Worm (Caenorhabditis elegans): Measurements from ENCODE around the gene C34C12.12.

The C34C12.12 gene

ce11 chrIII:3425438-3425837 is 27.6 kb upstream of the C34C12.12 start, which contains the start of gene metl-18:
metl-18 (plus strand) TSS chrIII:3425738.
- TF ChIP-seq nhr-27 (tag; optimal IDR thresholded peaks at IDR 0.05) (no peak), B0261.1 (tag; optimal IDR thresholded peaks at IDR 0.05) (no peak), B0336.3 (GFP tag; IDR thresholded peaks at IDR 0.05) (no peak)

- TF ChIP-seq mxl-1 (tag; optimal IDR thresholded peaks at IDR 0.05) (no peak), atf-7 (tag; optimal IDR thresholded peaks at IDR 0.05) (no peak), attf-5 (GFP tag; optimal IDR thresholded peaks at IDR 0.05) (peak; percentile 20), madf-3 (GFP tag; IDR thresholded peaks at IDR 0.05) (no peak), mcd-1 (GFP tag; IDR thresholded peaks at IDR 0.05) (peak; percentile 64), B0336.3 (GFP tag; IDR thresholded peaks at IDR 0.05) (0 out of 2 replicates have a peak, but pooled peaks have one; percentile 13), cebp-1 (GFP tag; IDR thresholded peaks at IDR 0.05) (no peak), cebp-1 (tag; optimal IDR thresholded peaks at IDR 0.05) (peak; percentile 10), F55B11.4 (tag; optimal IDR thresholded peaks at IDR 0.05; ENCODE audit: borderline replicate concordance, insufficient read depth) (no peak), F57A8.1 (GFP tag; optimal IDR thresholded peaks at IDR 0.05) (no peak), dpff-1 (tag; optimal IDR thresholded peaks at IDR 0.05) (no peak), ceh-58 (GFP tag; IDR thresholded peaks at IDR 0.05) (no peak), die-1 (tag; optimal IDR thresholded peaks at IDR 0.05) (peak; percentile 46), ztf-6 (GFP tag; IDR thresholded peaks at IDR 0.05) (peak; percentile 62; the same call in 1 of the 2 replicates), ceh-100 (GFP tag; IDR thresholded peaks at IDR 0.05) (no peak; the same call in 1 of the 2 replicates), attf-6 (GFP tag; IDR thresholded peaks at IDR 0.05) (no peak), Y67H2A.10 (GFP tag; conservative IDR thresholded peaks at IDR 0.05) (no peak), rpc-1 (optimal IDR thresholded peaks at IDR 0.05) (peak; percentile 55), rpc-1 (tag; optimal IDR thresholded peaks at IDR 0.05) (peak; percentile 71), pha-4 (tag; optimal IDR thresholded peaks at IDR 0.05) (no peak), zim-3 (tag; optimal IDR thresholded peaks at IDR 0.05) (no peak), F39B2.1 (GFP tag; IDR thresholded peaks at IDR 0.05) (no peak), ztf-26 (tag; optimal IDR thresholded peaks at IDR 0.05) (no peak), hmg-20 (GFP tag; IDR thresholded peaks at IDR 0.05) (peak; percentile 41; the same call in 1 of the 2 replicates), lin-54 (GFP tag; optimal IDR thresholded peaks at IDR 0.05) (peak; percentile 32), lsy-27 (tag; optimal IDR thresholded peaks at IDR 0.05; ENCODE audit: borderline replicate concordance, insufficient read depth) (no peak), egrh-3 (GFP tag; IDR thresholded peaks at IDR 0.05) (peak; percentile 64; the same call in 1 of the 2 replicates), pbrm-1 (GFP tag; IDR thresholded peaks at IDR 0.05) (peak; percentile 69; the same call in 1 of the 2 replicates), ceh-91 (GFP tag; IDR thresholded peaks at IDR 0.05) (no peak), xnd-1 (tag; optimal IDR thresholded peaks at IDR 0.05) (no peak), lag-1 (GFP tag; IDR thresholded peaks at IDR 0.05) (no peak), aptf-3 (GFP tag; IDR thresholded peaks at IDR 0.05) (peak; percentile 85; the same call in 1 of the 2 replicates), F37B4.10 (GFP tag; IDR thresholded peaks at IDR 0.05) (no peak), Y95B8A.8 (GFP tag; IDR thresholded peaks at IDR 0.05) (no peak), mel-28 (tag; optimal IDR thresholded peaks at IDR 0.05; ENCODE audit: borderline replicate concordance) (no peak), chd-7 (tag; optimal IDR thresholded peaks at IDR 0.05) (peak; percentile 40), unc-130 (GFP tag; optimal IDR thresholded peaks at IDR 0.05) (no peak), Y56A3A.18 (GFP tag; IDR thresholded peaks at IDR 0.05) (0 out of 2 replicates have a peak, but pooled peaks have one; percentile 42), B0261.1 (tag; optimal IDR thresholded peaks at IDR 0.05) (peak; percentile 71), ceh-27 (GFP tag; optimal IDR thresholded peaks at IDR 0.05) (no peak), gei-17 (GFP tag; optimal IDR thresholded peaks at IDR 0.05) (no peak), egl-18 (GFP tag; IDR thresholded peaks at IDR 0.05) (no peak), zfh-2 (GFP tag; conservative IDR thresholded peaks at IDR 0.05) (peak; percentile 75), lin-35 (GFP tag; optimal IDR thresholded peaks at IDR 0.05) (no peak), akir-1 (GFP tag; optimal IDR thresholded peaks at IDR 0.05) (no peak), F57C9.4 (tag; optimal IDR thresholded peaks at IDR 0.05) (no peak)
Observed at ce11 chrIII:3426741-3427140, 26.3 kb upstream of the C34C12.12 start.
